Worm (Caenorhabditis elegans) whole organism, early embryonic: ENCODE data around the gene K01A11.1.

Experiments used
- B0310.2 ChIP-seq: sonication (generic microtip); optimal IDR thresholded peaks from 2 replicates; lab custom pipeline; 2016; ENCODE audit warnings: mild to moderate bottlenecking, missing genetic modification characterization, missing compliant biosample characterization
- aly-1 ChIP-seq: sonication (generic microtip); optimal IDR thresholded peaks from 2 replicates; lab custom pipeline; 2016; ENCODE audit warnings: missing genetic modification characterization, missing compliant biosample characterization
- ama-1 ChIP-seq: fragments of 150-350 bp; optimal IDR thresholded peaks from 2 replicates; lab custom pipeline; 2014
- ceh-13 ChIP-seq: fragments of 200-800 bp; sonication (Bioruptor generic); optimal IDR thresholded peaks from 2 replicates; lab custom pipeline; 2018; ENCODE audit warnings: mild to moderate bottlenecking, missing genetic modification characterization, missing compliant biosample characterization
- ceh-36 ChIP-seq: sonication (generic microtip); optimal IDR thresholded peaks from 2 replicates; lab custom pipeline; 2016; ENCODE audit warnings: missing genetic modification characterization, inconsistent platforms, missing compliant biosample characterization
- ets-7 ChIP-seq: sonication (generic microtip); optimal IDR thresholded peaks from 2 replicates; lab custom pipeline; 2016; ENCODE audit warnings: missing genotype, missing genetic modification characterization, missing compliant biosample characterization
- flt-1 ChIP-seq: fragments of 200-800 bp; sonication (Bioruptor generic); IDR thresholded peaks from 2 replicates; pipeline ENCODE4 v1.3.6; 2022; ENCODE audit warnings: missing genetic modification characterization, missing compliant biosample characterization
- hmg-4 ChIP-seq: fragments of 200-800 bp; sonication (Bioruptor generic); optimal IDR thresholded peaks from 2 replicates; lab custom pipeline; 2018; ENCODE audit warnings: mild to moderate bottlenecking, missing genetic modification characterization, missing compliant biosample characterization
- hnd-1 ChIP-seq: sonication (generic microtip); optimal IDR thresholded peaks from 2 replicates; lab custom pipeline; 2016; ENCODE audit warnings: missing genetic modification characterization, missing compliant biosample characterization
- pes-1 ChIP-seq: fragments of 200-800 bp; sonication (Bioruptor generic); IDR thresholded peaks from 2 replicates; pipeline ENCODE4 v1.3.6; 2022; ENCODE audit warnings: missing genetic modification reagents, missing genetic modification characterization, missing compliant biosample characterization
- scrt-1 ChIP-seq: fragments of 200-800 bp; sonication (Bioruptor generic); IDR thresholded peaks from 2 replicates; pipeline ENCODE4 v1.3.6; 2022; ENCODE audit warnings: missing genetic modification characterization, missing compliant biosample characterization
- tbx-11 ChIP-seq: fragments of 200-800 bp; sonication (Bioruptor generic); IDR thresholded peaks from 2 replicates; pipeline ENCODE4 v1.3.6; 2022; ENCODE audit warnings: missing genetic modification characterization, missing compliant biosample characterization
- tra-4 ChIP-seq: sonication (generic microtip); optimal IDR thresholded peaks from 2 replicates; lab custom pipeline; 2017; ENCODE audit warnings: missing genetic modification characterization, missing compliant biosample characterization

ce11 chrIII:3461403-3461802 lies 30.1 kb upstream of the K01A11.1 start, which contains the start of gene pph-6:
- TF ChIP-seq ets-7 (no peak), tbx-11 (GFP tag; lab: Robert Waterston, UW) (no peak), hmg-4 (GFP tag; lab: Kevin White, UChicago) (no peak), scrt-1 (GFP tag; lab: Robert Waterston, UW) (no peak), ceh-13 (GFP tag; lab: Kevin White, UChicago) (no peak), ama-1 (lab: Kevin White, UChicago) (no peak), flt-1 (GFP tag; lab: Robert Waterston, UW) (no peak), pes-1 (GFP tag; lab: Robert Waterston, UW) (no peak), B0310.2 (tag; lab: Kevin White, UChicago) (no peak), hnd-1 (no peak), ceh-36 (no peak), tra-4 (tag; lab: Kevin White, UChicago) (no peak), aly-1 (tag; lab: Kevin White, UChicago) (no peak)
